Worm (Caenorhabditis elegans): ENCODE results near the gene col-168.

DNA sequence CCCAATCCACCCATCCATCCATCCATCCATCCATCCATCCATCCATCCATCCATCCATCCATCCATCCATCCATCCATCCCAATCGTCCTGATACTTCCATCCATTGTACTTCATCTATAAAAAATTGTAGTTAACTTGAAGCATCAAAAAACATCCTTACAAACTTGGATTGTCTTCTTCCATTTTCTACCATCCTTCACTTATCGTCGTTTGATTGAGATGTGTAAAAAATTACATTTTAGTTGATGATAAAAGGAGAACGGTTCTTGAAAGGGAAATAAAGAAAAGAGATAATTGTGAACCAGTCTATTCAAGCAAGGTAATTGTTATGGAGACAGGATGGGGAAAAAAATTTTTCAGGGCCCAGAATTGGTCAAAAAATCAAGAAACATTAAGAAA lies 31.6 kb downstream of the col-168 start, which contains the start of gene C03B1.10:
- TF ChIP-seq W03F9.2 (tag; optimal IDR thresholded peaks at IDR 0.05) (no peak), him-1 (tag; optimal IDR thresholded peaks at IDR 0.05) (no peak)
